Fruit fly (Drosophila melanogaster) whole organism, wandering third instar larva: Measurements from ENCODE around the gene pix.
A peak's percentile ranks its signal among the peaks of the same experiment; 100 is the strongest.

Source experiments
- Abd-B ChIP-seq: fragments of >200 bp; optimal IDR thresholded peaks from 2 replicates; lab custom pipeline; 2017; ENCODE audit warnings: missing biosample characterization, missing genetic modification characterization
- CG32264 ChIP-seq: fragments of 200-800 bp; sonication (Bioruptor generic); optimal IDR thresholded peaks from 2 replicates; lab custom pipeline; 2016; ENCODE audit warnings: missing biosample characterization, missing genetic modification characterization
- CG9705 ChIP-seq: fragments of 200-800 bp; sonication (Bioruptor generic); optimal IDR thresholded peaks from 2 replicates; lab custom pipeline; 2018; ENCODE audit warnings: missing biosample characterization, mild to moderate bottlenecking, missing genetic modification characterization
- CrebA ChIP-seq: fragments of 200-800 bp; sonication (Bioruptor generic); optimal IDR thresholded peaks from 2 replicates; lab custom pipeline; 2016; ENCODE audit warnings: missing biosample characterization, mild to moderate bottlenecking, missing genetic modification characterization, borderline replicate concordance
- Dfd ChIP-seq: fragments of >200 bp; optimal IDR thresholded peaks from 2 replicates; lab custom pipeline; 2017; ENCODE audit warnings: missing biosample characterization, missing genetic modification characterization
- Dif ChIP-seq: fragments of 200-275, 200-300 bp; sonication (Bioruptor generic); optimal IDR thresholded peaks from 2 replicates; lab custom pipeline; 2018; ENCODE audit warnings: missing biosample characterization, missing genetic modification characterization; ENCODE audit not compliant: partially characterized antibody
- GATAd ChIP-seq: sonication (Bioruptor generic); optimal IDR thresholded peaks from 2 replicates; lab custom pipeline; 2016; ENCODE audit warnings: missing biosample characterization, missing genetic modification characterization
- HLH106 ChIP-seq: fragments of 200-800 bp; optimal IDR thresholded peaks from 3 replicates; lab custom pipeline; 2019; ENCODE audit warnings: missing biosample characterization, mild to moderate bottlenecking, missing genetic modification characterization, moderate library complexity
- Hnf4 ChIP-seq: fragments of 200-800 bp; sonication (Bioruptor generic); optimal IDR thresholded peaks from 2 replicates; lab custom pipeline; 2016; ENCODE audit warnings: missing biosample characterization, mild to moderate bottlenecking, missing genetic modification characterization
- Hr78 ChIP-seq: fragments of >200 bp; optimal IDR thresholded peaks from 2 replicates; lab custom pipeline; 2017; ENCODE audit warnings: missing biosample characterization, missing genetic modification characterization
- Hr83 ChIP-seq: fragments of 200-300 bp; sonication (Bioruptor generic); optimal IDR thresholded peaks from 2 replicates; lab custom pipeline; 2016; ENCODE audit warnings: missing biosample characterization, mild to moderate bottlenecking, missing genetic modification characterization, moderate library complexity; ENCODE audit not compliant: poor library complexity, severe bottlenecking
- Jra ChIP-seq: sonication (Bioruptor generic); optimal IDR thresholded peaks from 2 replicates; lab custom pipeline; 2016; ENCODE audit warnings: missing biosample characterization, missing genetic modification characterization
- Mio ChIP-seq: sonication (Bioruptor generic); optimal IDR thresholded peaks from 2 replicates; lab custom pipeline; 2016; ENCODE audit warnings: missing biosample characterization, missing genetic modification characterization
- Myc ChIP-seq: fragments of >200 bp; optimal IDR thresholded peaks from 2 replicates; lab custom pipeline; 2017
- N ChIP-seq: fragments of >200 bp; optimal IDR thresholded peaks from 2 replicates; lab custom pipeline; 2018; ENCODE audit warnings: missing biosample characterization, missing external identifiers, missing genetic modification characterization
- OdsH ChIP-seq: fragments of 200-800 bp; sonication (Bioruptor generic); optimal IDR thresholded peaks from 2 replicates; lab custom pipeline; 2016; ENCODE audit warnings: missing biosample characterization, mild to moderate bottlenecking, missing genetic modification characterization
- Rel ChIP-seq, 2 experiments: fragments of 200-800 bp; sonication (Bioruptor generic) in 1 of 2; optimal IDR thresholded peaks; 2 replicates in 1 of 2; 3 replicates in 1 of 2; lab custom pipeline; 2016 to 2019; ENCODE audit warnings: mild to moderate bottlenecking in 2 of 2, missing biosample characterization in 2 of 2, missing genetic modification characterization in 2 of 2, moderate library complexity in 1 of 2
- Sp1 ChIP-seq: fragments of 200-800 bp; sonication (Bioruptor generic); optimal IDR thresholded peaks from 3 replicates; lab custom pipeline; 2019; ENCODE audit warnings: missing biosample characterization, mild to moderate bottlenecking, missing genetic modification characterization, moderate library complexity
- Vsx2 ChIP-seq: fragments of 200-300, 225-300 bp; sonication (Bioruptor generic); optimal IDR thresholded peaks from 2 replicates; lab custom pipeline; 2018; ENCODE audit warnings: missing biosample characterization, missing genetic modification characterization; ENCODE audit not compliant: partially characterized antibody
- br ChIP-seq: fragments of 200-800 bp; sonication (Bioruptor generic); optimal IDR thresholded peaks from 2 replicates; lab custom pipeline; 2016; ENCODE audit warnings: missing biosample characterization, missing genetic modification characterization
- brk ChIP-seq: fragments of 200-800 bp; sonication (Bioruptor generic); optimal IDR thresholded peaks from 2 replicates; lab custom pipeline; 2016; ENCODE audit warnings: missing biosample characterization, mild to moderate bottlenecking, missing genetic modification characterization
- dl ChIP-seq, 2 experiments: fragments of 175-275, 200-275 bp in 1 of 2; fragments of 200-275 bp in 1 of 2; sonication (Bioruptor generic); optimal IDR thresholded peaks; lab custom pipeline; 2018; ENCODE audit warnings: mild to moderate bottlenecking in 2 of 2, missing biosample characterization in 2 of 2, missing genetic modification characterization in 2 of 2, moderate library complexity in 2 of 2; ENCODE audit not compliant: partially characterized antibody in 2 of 2, insufficient read depth in 1 of 2
- dmrt93B ChIP-seq: fragments of 200-800 bp; sonication (Bioruptor generic); optimal IDR thresholded peaks from 2 replicates; lab custom pipeline; 2018; ENCODE audit warnings: missing biosample characterization, mild to moderate bottlenecking, missing genetic modification characterization
- dsf ChIP-seq: sonication (Bioruptor generic); optimal IDR thresholded peaks from 2 replicates; lab custom pipeline; 2016; ENCODE audit warnings: missing biosample characterization, missing genetic modification characterization, borderline replicate concordance
- ey ChIP-seq: fragments of 200-800 bp; sonication (Bioruptor generic); optimal IDR thresholded peaks from 2 replicates; lab custom pipeline; 2016; ENCODE audit warnings: missing biosample characterization, missing genetic modification characterization
- foxo ChIP-seq, 2 experiments: fragments of 200-800 bp; sonication (Bioruptor generic); optimal IDR thresholded peaks; 2 replicates in 1 of 2; 3 replicates in 1 of 2; lab custom pipeline; 2016 to 2017; ENCODE audit warnings: missing biosample characterization in 2 of 2, missing genetic modification characterization in 2 of 2
- fru ChIP-seq: fragments of 200-800 bp; sonication (Bioruptor generic); optimal IDR thresholded peaks from 3 replicates; lab custom pipeline; 2016; ENCODE audit warnings: missing biosample characterization, mild to moderate bottlenecking, missing genetic modification characterization
- h ChIP-seq: fragments of 200-800 bp; sonication (Bioruptor generic); optimal IDR thresholded peaks from 3 replicates; lab custom pipeline; 2016; ENCODE audit warnings: missing biosample characterization, mild to moderate bottlenecking, missing genetic modification characterization
- jim ChIP-seq: fragments of 175-275, 200-325 bp; sonication (Bioruptor generic); optimal IDR thresholded peaks from 2 replicates; lab custom pipeline; 2016; ENCODE audit warnings: missing biosample characterization, mild to moderate bottlenecking, missing genetic modification characterization
- lola ChIP-seq: fragments of >200 bp; optimal IDR thresholded peaks from 2 replicates; lab custom pipeline; 2017; ENCODE audit warnings: missing biosample characterization, missing genetic modification characterization
- pan ChIP-seq: fragments of >200 bp; optimal IDR thresholded peaks from 2 replicates; lab custom pipeline; 2017
- psq ChIP-seq: fragments of 200-800 bp; sonication (Bioruptor generic); optimal IDR thresholded peaks from 3 replicates; lab custom pipeline; 2017; ENCODE audit warnings: missing biosample characterization, mild to moderate bottlenecking, missing genetic modification characterization, moderate library complexity
- rgr ChIP-seq: fragments of 200-800 bp; sonication (Bioruptor generic); optimal IDR thresholded peaks from 3 replicates; lab custom pipeline; 2016; ENCODE audit warnings: missing biosample characterization, mild to moderate bottlenecking, missing genetic modification characterization
- sage ChIP-seq: fragments of 200-800 bp; sonication (Bioruptor generic); optimal IDR thresholded peaks from 2 replicates; lab custom pipeline; 2016; ENCODE audit warnings: missing biosample characterization, mild to moderate bottlenecking, missing genetic modification characterization
- sv ChIP-seq: fragments of 200-800 bp; sonication (Bioruptor generic); optimal IDR thresholded peaks from 3 replicates; lab custom pipeline; 2016; ENCODE audit warnings: missing biosample characterization, missing genetic modification characterization
- tai ChIP-seq: sonication (Bioruptor generic); optimal IDR thresholded peaks from 2 replicates; lab custom pipeline; 2016; ENCODE audit warnings: missing biosample characterization, missing genetic modification characterization
- usp ChIP-seq: fragments of >200 bp; optimal IDR thresholded peaks from 2 replicates; lab custom pipeline; 2017; ENCODE audit warnings: missing biosample characterization, missing genetic modification characterization
- woc ChIP-seq: sonication (Bioruptor generic); optimal IDR thresholded peaks from 2 replicates; lab custom pipeline; 2016; ENCODE audit warnings: missing biosample characterization, mild to moderate bottlenecking, missing genetic modification characterization

pix gene

DNA sequence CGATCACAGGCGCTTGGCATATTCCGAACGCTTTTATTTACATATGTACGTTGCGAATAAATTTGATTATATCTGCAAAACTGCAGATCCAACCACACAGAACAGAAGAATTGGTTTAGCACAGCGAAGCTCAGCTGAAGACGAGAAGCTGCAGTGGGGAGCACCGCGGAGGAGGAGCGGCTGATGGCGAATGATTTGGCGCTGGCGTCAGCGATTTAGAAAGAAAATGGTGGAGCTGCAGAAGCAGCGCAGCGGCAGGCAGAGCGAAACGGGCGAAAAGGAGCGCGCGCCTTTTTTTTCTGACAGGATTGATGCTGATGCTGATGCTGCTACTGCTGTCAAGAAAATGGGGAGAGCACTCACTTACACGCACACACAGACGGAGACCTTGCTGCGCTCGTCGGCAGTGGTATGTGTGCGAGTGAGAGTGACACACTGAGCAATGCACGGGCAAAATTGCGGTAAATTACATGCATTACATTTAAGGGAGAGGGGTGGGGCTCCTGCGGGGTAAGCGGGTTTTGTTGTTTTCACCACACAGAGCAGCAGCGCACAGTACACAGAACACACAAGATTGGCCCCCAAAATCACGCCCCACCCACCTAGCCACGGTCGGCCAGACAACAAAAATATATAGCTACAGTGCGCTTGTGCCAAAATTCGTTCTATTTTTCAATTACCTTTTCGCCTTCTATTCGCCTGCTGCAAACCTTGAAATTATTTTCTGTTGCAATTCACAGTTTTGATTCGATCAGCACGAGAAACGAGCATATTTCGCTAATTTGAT, 22.5 kb upstream of the pix start:
- TF ChIP-seq fru (peak; percentile 7), Dif (peak; percentile 41), dmrt93B (GFP tag; lab: Kevin White, UChicago) (no peak), dl (GFP tag; optimal IDR thresholded peaks at IDR 0.05; lab: Kevin White, UChicago; ENCODE audit: insufficient read depth in 1 of 2, partially characterized antibody in 2 of 2) (peak in 1 of 2 experiments; percentile 3), psq (GFP tag; lab: Kevin White, UChicago) (peak; percentile 33), CG32264 (GFP tag; lab: Kevin White, UChicago) (no peak), Rel (GFP tag; optimal IDR thresholded peaks at IDR 0.05; lab: Kevin White, UChicago) (no peak), Rel (tag; optimal IDR thresholded peaks at IDR 0.05; lab: Kevin White, UChicago) (peak; percentile 72), OdsH (GFP tag; lab: Kevin White, UChicago) (no peak)

DNA sequence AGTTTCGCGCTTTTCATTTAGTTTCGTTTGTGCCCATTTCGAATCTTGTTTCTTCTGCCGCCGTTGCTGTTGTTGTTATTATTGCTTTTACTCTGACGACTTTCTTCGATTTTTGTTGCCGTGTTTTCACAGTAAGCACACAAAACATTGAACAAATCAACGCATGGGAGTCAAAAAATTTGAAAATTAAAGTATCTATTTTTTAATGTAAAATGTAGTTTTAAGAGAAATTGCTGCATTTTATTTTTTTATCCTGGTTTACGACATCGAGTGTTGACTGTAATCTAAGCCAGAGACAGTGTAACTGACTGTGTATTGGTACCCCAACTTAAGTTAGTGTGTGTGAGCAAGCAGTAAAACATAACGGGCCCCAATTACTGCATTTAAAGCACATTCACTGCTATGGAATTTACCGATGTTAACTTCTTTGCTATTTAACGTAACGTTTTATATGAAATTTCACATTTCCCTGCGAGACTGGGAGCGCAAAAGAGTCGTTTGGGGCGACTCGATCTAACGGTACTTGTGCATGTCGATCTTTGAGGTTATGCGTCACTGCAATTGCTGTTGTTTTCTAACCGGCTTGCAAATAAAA, 21.7 kb upstream of the pix start:
- TF ChIP-seq CrebA (GFP tag; lab: Kevin White, UChicago): no peak
- peak; percentile 22 to 92 for TF ChIP-seq foxo (GFP tag; optimal IDR thresholded peaks at IDR 0.05; lab: Kevin White, UChicago)
- TF ChIP-seq woc (GFP tag; lab: Kevin White, UChicago): no peak
- no peak for TF ChIP-seq Abd-B (GFP tag; lab: Kevin White, UChicago)
- TF ChIP-seq Sp1: peak; percentile 76
- TF ChIP-seq HLH106 (tag; lab: Kevin White, UChicago): peak; percentile 84
- TF ChIP-seq dmrt93B (GFP tag; lab: Kevin White, UChicago): no peak
- TF ChIP-seq Dfd (GFP tag; lab: Kevin White, UChicago): no peak
- no peak for TF ChIP-seq usp
- TF ChIP-seq rgr (GFP tag; lab: Kevin White, UChicago): peak; percentile 89
- TF ChIP-seq Hr83: peak; percentile 57
- peak; percentile 67 for TF ChIP-seq Jra (GFP tag; lab: Kevin White, UChicago)
- peak; percentile 88 for TF ChIP-seq fru
- TF ChIP-seq OdsH (GFP tag; lab: Kevin White, UChicago): peak; percentile 85
- TF ChIP-seq brk (GFP tag; lab: Kevin White, UChicago): no peak
- peak; percentile 42 for TF ChIP-seq CG9705 (GFP tag; lab: Kevin White, UChicago)
- TF ChIP-seq Hr78 (GFP tag; lab: Kevin White, UChicago): no peak
- no peak for TF ChIP-seq Vsx2 (GFP tag; lab: Kevin White, UChicago)
- TF ChIP-seq Dif: no peak
- TF ChIP-seq Mio (GFP tag; lab: Kevin White, UChicago): peak; percentile 38
- TF ChIP-seq dl (GFP tag; optimal IDR thresholded peaks at IDR 0.05; lab: Kevin White, UChicago; ENCODE audit: insufficient read depth in 1 of 2, partially characterized antibody in 2 of 2): no peak
- TF ChIP-seq br (GFP tag; lab: Kevin White, UChicago): peak; percentile 86
- TF ChIP-seq tai (GFP tag; lab: Kevin White, UChicago): no peak
- no peak for TF ChIP-seq jim (GFP tag; lab: Kevin White, UChicago)
- TF ChIP-seq h (GFP tag; lab: Kevin White, UChicago): peak; percentile 92
- TF ChIP-seq N (GFP tag; lab: Kevin White, UChicago): no peak
- TF ChIP-seq psq (GFP tag; lab: Kevin White, UChicago): peak; percentile 76
- peak; percentile 2 for TF ChIP-seq Rel (GFP tag; optimal IDR thresholded peaks at IDR 0.05; lab: Kevin White, UChicago)
- TF ChIP-seq Rel (tag; optimal IDR thresholded peaks at IDR 0.05; lab: Kevin White, UChicago): no peak
- peak; percentile 74 for TF ChIP-seq CG32264 (GFP tag; lab: Kevin White, UChicago)
- no peak for TF ChIP-seq Hnf4
- peak; percentile 51 for TF ChIP-seq GATAd (GFP tag; lab: Kevin White, UChicago)
- TF ChIP-seq dsf (GFP tag; lab: Kevin White, UChicago): no peak
- TF ChIP-seq lola (GFP tag; lab: Kevin White, UChicago): no peak
- TF ChIP-seq ey (GFP tag; lab: Kevin White, UChicago): peak; percentile 89
- no peak for TF ChIP-seq pan (lab: Kevin White, UChicago)
- TF ChIP-seq Myc (lab: Kevin White, UChicago): no peak
- no peak for TF ChIP-seq sv (GFP tag; lab: Kevin White, UChicago)
- TF ChIP-seq sage (GFP tag; lab: Kevin White, UChicago): no peak
